Worm (Caenorhabditis elegans) whole organism, late embryonic: ENCODE measurements around the gene F54D8.6.

Experiments
- T23F11.4 ChIP-seq: fragments of 200-800 bp; sonication (Bioruptor generic); optimal IDR thresholded peaks from 2 replicates; lab custom pipeline; 2018; ENCODE audit warnings: mild to moderate bottlenecking, missing genetic modification characterization, missing compliant biosample characterization
- ceh-19 ChIP-seq: fragments of 200-800 bp; sonication (Bioruptor generic); optimal IDR thresholded peaks from 2 replicates; lab custom pipeline; 2018; ENCODE audit warnings: mild to moderate bottlenecking, missing genetic modification characterization, missing compliant biosample characterization
- ceh-24 ChIP-seq: sonication (generic microtip); optimal IDR thresholded peaks from 2 replicates; lab custom pipeline; 2016; ENCODE audit warnings: mild to moderate bottlenecking, missing genetic modification characterization, missing compliant biosample characterization
- fax-1 ChIP-seq: sonication (generic microtip); optimal IDR thresholded peaks from 2 replicates; lab custom pipeline; 2016; ENCODE audit warnings: missing genotype, missing genetic modification characterization, missing compliant biosample characterization
- fkh-10 ChIP-seq: fragments of 150-350 bp; optimal IDR thresholded peaks from 2 replicates; lab custom pipeline; 2014; ENCODE audit warnings: missing biosample characterization, missing genetic modification reagents, missing genetic modification characterization
- nhr-11 ChIP-seq: fragments of 150-350 bp; optimal IDR thresholded peaks from 2 replicates; lab custom pipeline; 2014; ENCODE audit warnings: missing biosample characterization, missing genetic modification characterization
- pha-4 ChIP-seq: fragments of 150-350 bp; optimal IDR thresholded peaks from 2 replicates; lab custom pipeline; 2018; ENCODE audit warnings: missing biosample characterization, missing genetic modification reagents, missing genetic modification characterization
- ttx-3 ChIP-seq: sonication (generic microtip); optimal IDR thresholded peaks from 2 replicates; lab custom pipeline; 2016; ENCODE audit warnings: missing genetic modification reagents, missing genetic modification characterization, missing compliant biosample characterization
- unc-55 ChIP-seq: sonication (generic microtip); optimal IDR thresholded peaks from 2 replicates; lab custom pipeline; 2017; ENCODE audit warnings: missing biosample characterization, missing genetic modification reagents, missing genetic modification characterization

- TF ChIP-seq pha-4 (tag; lab: Kevin White, UChicago) (no peak), ttx-3 (tag; lab: Kevin White, UChicago) (no peak), unc-55 (GFP tag; lab: Kevin White, UChicago) (no peak), nhr-11 (no peak), ceh-19 (GFP tag; lab: Kevin White, UChicago) (no peak), fax-1 (no peak), fkh-10 (no peak), ceh-24 (tag; lab: Kevin White, UChicago) (no peak), T23F11.4 (GFP tag; lab: Kevin White, UChicago) (no peak)
These were observed 41.4 kb downstream of the F54D8.6 start for ce11 chrIII:5144169-5144568.
